Worm (Caenorhabditis elegans) whole organism, L1 larva: ENCODE data around the gene mes-2.

Source experiments
- ama-1 ChIP-seq: fragments of 150-350 bp; optimal IDR thresholded peaks from 2 replicates; lab custom pipeline; 2014
- ceh-82 ChIP-seq, 3 experiments: fragments of 150-350 bp in 1 of 3; sonication (generic microtip) in 2 of 3; optimal IDR thresholded peaks; 2 replicates each; lab custom pipeline; 2014 to 2017; ENCODE audit warnings: missing biosample characterization in 3 of 3, missing genetic modification characterization in 3 of 3
- efl-1 ChIP-seq, 4 experiments: fragments of 150-350 bp; optimal IDR thresholded peaks in 3 of 4; peaks in 1 of 4; 1 replicate in 1 of 4; 2 replicates in 3 of 4; lab custom pipeline; 2014; ENCODE audit warnings: missing biosample characterization in 2 of 4, missing genetic modification characterization in 2 of 4, missing genetic modification reagents in 2 of 4
- nhr-12 ChIP-seq: sonication (generic microtip); optimal IDR thresholded peaks from 2 replicates; lab custom pipeline; 2017; ENCODE audit warnings: missing biosample characterization, missing genetic modification characterization
- rnt-1 ChIP-seq: sonication (generic microtip); optimal IDR thresholded peaks from 2 replicates; lab custom pipeline; 2016; ENCODE audit warnings: mild to moderate bottlenecking, missing genetic modification characterization, moderate library complexity, missing compliant biosample characterization
- skn-1 ChIP-seq: fragments of 150-350 bp; optimal IDR thresholded peaks from 2 replicates; lab custom pipeline; 2014; ENCODE audit warnings: missing biosample characterization, missing genetic modification characterization
- snpc-4 ChIP-seq: fragments of 150-350 bp; optimal IDR thresholded peaks from 2 replicates; lab custom pipeline; 2014; ENCODE audit warnings: missing biosample characterization, missing genetic modification characterization
- ztf-11 ChIP-seq, 2 experiments: sonication (generic microtip); optimal IDR thresholded peaks; 2 replicates each; lab custom pipeline; 2016 to 2017; ENCODE audit warnings: missing genetic modification characterization in 2 of 2, missing biosample characterization in 1 of 2, missing compliant biosample characterization in 1 of 2

DNA sequence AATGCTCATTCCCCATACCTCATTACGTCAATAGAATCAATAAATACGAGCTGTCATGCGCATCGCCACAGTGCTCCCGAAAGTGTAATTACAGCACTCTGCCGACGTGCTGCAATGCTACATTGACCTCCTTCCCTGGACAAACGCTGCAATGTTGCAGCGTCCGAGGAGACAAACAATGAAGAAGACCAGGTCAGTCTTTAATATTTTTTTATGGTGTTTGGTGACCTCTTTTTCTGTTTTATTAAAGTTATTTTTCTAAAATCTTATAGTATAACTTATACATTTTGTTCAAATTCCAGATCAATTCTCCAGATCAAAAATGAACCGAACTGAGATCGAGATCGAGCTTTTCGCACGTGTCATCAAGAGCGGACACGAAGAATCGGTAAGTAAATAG lies 2.3 kb upstream of the mes-2 start, which contains the start of gene sdz-26:
- TF ChIP-seq ceh-82 (tag; optimal IDR thresholded peaks at IDR 0.05; lab: Kevin White, UChicago) = no peak
- no peak for TF ChIP-seq nhr-12 (tag; lab: Kevin White, UChicago)
- no peak for TF ChIP-seq rnt-1 (tag; lab: Kevin White, UChicago)
- TF ChIP-seq skn-1 = no peak
- TF ChIP-seq efl-1 (optimal IDR thresholded peaks at IDR 0.05; lab: Kevin White, UChicago) = no peak
- no peak for TF ChIP-seq efl-1 (GFP tag; optimal IDR thresholded peaks at IDR 0.05 in 1 of 2; lab: Kevin White, UChicago)
- no peak for TF ChIP-seq snpc-4 (tag; lab: Kevin White, UChicago)
- TF ChIP-seq ztf-11 (tag; optimal IDR thresholded peaks at IDR 0.05; lab: Kevin White, UChicago) = no peak
- TF ChIP-seq ama-1 = no peak
